Worm (Caenorhabditis elegans) whole organism, L2 larva: ENCODE results near the gene F59A1.13.

Experiments
- F13H6.1 ChIP-seq: sonication (generic microtip); optimal IDR thresholded peaks from 2 replicates; lab custom pipeline; 2016; ENCODE audit warnings: missing genetic modification characterization, missing compliant biosample characterization
- R02D3.7 ChIP-seq: fragments of 150-350 bp; optimal IDR thresholded peaks from 2 replicates; lab custom pipeline; 2014; ENCODE audit warnings: missing biosample characterization, missing genetic modification characterization
- Y55F3AM.14 ChIP-seq: fragments of 200-800 bp; sonication (Bioruptor generic); optimal IDR thresholded peaks from 2 replicates; lab custom pipeline; 2018; ENCODE audit warnings: mild to moderate bottlenecking, missing genetic modification characterization, missing compliant biosample characterization
- aly-2 ChIP-seq: fragments of 150-350 bp; optimal IDR thresholded peaks from 2 replicates; lab custom pipeline; 2014; ENCODE audit warnings: missing biosample characterization, missing genetic modification characterization
- ama-1 ChIP-seq: fragments of 150-350 bp; optimal IDR thresholded peaks from 2 replicates; lab custom pipeline; 2018; ENCODE audit warnings: inconsistent platforms
- ceh-82 ChIP-seq: fragments of 150-350 bp; optimal IDR thresholded peaks from 2 replicates; lab custom pipeline; 2014; ENCODE audit warnings: missing biosample characterization, missing genetic modification characterization
- gmeb-1 ChIP-seq: fragments of 150-350 bp; optimal IDR thresholded peaks from 2 replicates; lab custom pipeline; 2014; ENCODE audit warnings: missing biosample characterization, missing genetic modification characterization
- mbf-1 ChIP-seq: sonication (generic microtip); optimal IDR thresholded peaks from 2 replicates; lab custom pipeline; 2017; ENCODE audit warnings: missing biosample characterization, missing genetic modification characterization
- mdl-1 ChIP-seq, 2 experiments: fragments of 150-350 bp in 1 of 2; sonication (generic microtip) in 1 of 2; optimal IDR thresholded peaks; 2 replicates each; lab custom pipeline; 2017; ENCODE audit warnings: missing biosample characterization in 2 of 2, missing genetic modification characterization in 2 of 2
- nhr-10 ChIP-seq: sonication (generic microtip); optimal IDR thresholded peaks from 2 replicates; lab custom pipeline; 2017; ENCODE audit warnings: missing biosample characterization, missing genetic modification characterization
- nhr-12 ChIP-seq: fragments of 150-350 bp; optimal IDR thresholded peaks from 2 replicates; lab custom pipeline; 2014; ENCODE audit warnings: missing biosample characterization, missing genetic modification characterization
- skn-1 ChIP-seq: sonication (generic microtip); optimal IDR thresholded peaks from 2 replicates; lab custom pipeline; 2017; ENCODE audit warnings: missing biosample characterization, missing genetic modification characterization
- unc-62 ChIP-seq: fragments of 150-350 bp; optimal IDR thresholded peaks from 2 replicates; lab custom pipeline; 2014; ENCODE audit warnings: missing biosample characterization, missing genetic modification reagents, missing genetic modification characterization
- ztf-11 ChIP-seq: sonication (generic microtip); optimal IDR thresholded peaks from 2 replicates; lab custom pipeline; 2017; ENCODE audit warnings: missing biosample characterization, missing genetic modification characterization

DNA sequence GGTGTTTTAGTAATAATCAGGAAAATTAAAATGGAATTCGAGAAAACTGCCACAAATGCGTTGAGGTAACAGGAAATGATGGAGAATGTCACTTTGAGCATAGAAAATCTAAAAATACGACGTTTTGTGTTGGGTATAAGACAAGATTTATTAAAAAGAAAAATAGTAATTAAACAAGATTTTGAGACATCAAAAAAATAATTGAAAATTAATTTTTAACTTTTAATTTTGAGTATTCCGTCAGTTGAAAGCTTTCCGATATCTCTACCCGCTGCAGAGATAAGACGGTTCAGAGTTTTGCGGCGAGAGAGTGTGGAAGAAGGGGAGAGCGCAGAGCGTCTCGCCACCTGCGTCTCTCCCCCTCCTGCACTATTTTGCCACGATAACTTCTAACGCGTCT lies 17.5 kb downstream of the F59A1.13 start, which contains the start of gene str-93:
- TF ChIP-seq ztf-11 (tag; lab: Kevin White, UChicago) (no peak), ama-1 (lab: Kevin White, UChicago) (no peak), unc-62 (no peak), nhr-10 (tag; lab: Kevin White, UChicago) (no peak), Y55F3AM.14 (GFP tag; lab: Kevin White, UChicago) (no peak), nhr-12 (no peak), aly-2 (no peak), mbf-1 (tag; lab: Kevin White, UChicago) (no peak), ceh-82 (tag; lab: Kevin White, UChicago) (no peak), skn-1 (tag; lab: Kevin White, UChicago) (no peak), mdl-1 (tag; optimal IDR thresholded peaks at IDR 0.05; lab: Kevin White, UChicago) (no peak), R02D3.7 (tag; lab: Kevin White, UChicago) (no peak), F13H6.1 (tag; lab: Kevin White, UChicago) (no peak), gmeb-1 (tag; lab: Kevin White, UChicago) (no peak)
